Worm (Caenorhabditis elegans) whole organism, L1 larva: ENCODE measurements around the gene ZK669.3.

Experiments used
- blmp-1 ChIP-seq: fragments of 150-350 bp; optimal IDR thresholded peaks from 2 replicates; lab custom pipeline; 2014; ENCODE audit warnings: missing biosample characterization, missing genetic modification characterization
- dpl-1 ChIP-seq, 3 experiments: fragments of 150-350 bp in 2 of 3; sonication (generic microtip) in 1 of 3; optimal IDR thresholded peaks; 2 replicates each; lab custom pipeline; 2014 to 2017; ENCODE audit warnings: missing biosample characterization in 3 of 3, missing genetic modification characterization in 3 of 3, missing genetic modification reagents in 3 of 3
- egl-27 ChIP-seq, 2 experiments: fragments of 150-350 bp in 1 of 2; sonication (generic microtip); optimal IDR thresholded peaks; 3 replicates each; lab custom pipeline; 2017 to 2018; ENCODE audit warnings: missing biosample characterization in 2 of 2, missing genetic modification characterization in 2 of 2, missing genetic modification reagents in 2 of 2
- elt-2 ChIP-seq: sonication (generic microtip); optimal IDR thresholded peaks from 2 replicates; lab custom pipeline; 2016; ENCODE audit warnings: missing genetic modification characterization, mild to moderate bottlenecking, inconsistent platforms, missing compliant biosample characterization, missing genetic modification reagents
- elt-3 ChIP-seq, 6 experiments: fragments of 150-350 bp in 1 of 6; sonication (generic microtip); optimal IDR thresholded peaks; 2 replicates each; lab custom pipeline; 2017 to 2018; ENCODE audit warnings: missing biosample characterization in 6 of 6, missing genetic modification characterization in 6 of 6, inconsistent platforms in 1 of 6
- nhr-12 ChIP-seq: sonication (generic microtip); optimal IDR thresholded peaks from 2 replicates; lab custom pipeline; 2017; ENCODE audit warnings: missing biosample characterization, missing genetic modification characterization
- nhr-237 ChIP-seq: fragments of 150-350 bp; optimal IDR thresholded peaks from 2 replicates; lab custom pipeline; 2014; ENCODE audit warnings: missing biosample characterization, missing genetic modification characterization
- nhr-76 ChIP-seq: sonication (generic microtip); optimal IDR thresholded peaks from 2 replicates; lab custom pipeline; 2017; ENCODE audit warnings: missing biosample characterization, missing genetic modification characterization
- skn-1 ChIP-seq: fragments of 150-350 bp; optimal IDR thresholded peaks from 2 replicates; lab custom pipeline; 2014; ENCODE audit warnings: missing biosample characterization, missing genetic modification characterization

ce11 chrII:7962181-7962580 is 21.2 kb downstream of the ZK669.3 start:
- TF ChIP-seq nhr-76 (tag; lab: Kevin White, UChicago) = no peak
- no peak for TF ChIP-seq dpl-1 (GFP tag; optimal IDR thresholded peaks at IDR 0.05; lab: Kevin White, UChicago)
- TF ChIP-seq egl-27 (tag; optimal IDR thresholded peaks at IDR 0.05; lab: Kevin White, UChicago) = no peak
- no peak for TF ChIP-seq nhr-12
- no peak for TF ChIP-seq skn-1 (tag; lab: Kevin White, UChicago)
- TF ChIP-seq nhr-237 (tag; lab: Kevin White, UChicago) = no peak
- no peak for TF ChIP-seq blmp-1
- TF ChIP-seq elt-2 (tag; lab: Kevin White, UChicago) = no peak
- no peak for TF ChIP-seq elt-3 (tag; optimal IDR thresholded peaks at IDR 0.05; lab: Kevin White, UChicago)
